Worm (Caenorhabditis elegans) whole organism, L4/young adult: ENCODE measurements around the gene C30G7.4.

Experiments
- W03F9.2 ChIP-seq: fragments of 150-350 bp; optimal IDR thresholded peaks from 2 replicates; lab custom pipeline; 2014; ENCODE audit warnings: missing biosample characterization, missing genetic modification characterization
- dao-5 ChIP-seq: sonication (generic microtip); optimal IDR thresholded peaks from 2 replicates; lab custom pipeline; 2016; ENCODE audit warnings: missing genotype, missing genetic modification characterization, moderate library complexity, missing compliant biosample characterization
- him-1 ChIP-seq: sonication (generic microtip); optimal IDR thresholded peaks from 2 replicates; lab custom pipeline; 2016; ENCODE audit warnings: missing genotype, missing genetic modification reagents, missing genetic modification characterization, missing compliant biosample characterization

DNA sequence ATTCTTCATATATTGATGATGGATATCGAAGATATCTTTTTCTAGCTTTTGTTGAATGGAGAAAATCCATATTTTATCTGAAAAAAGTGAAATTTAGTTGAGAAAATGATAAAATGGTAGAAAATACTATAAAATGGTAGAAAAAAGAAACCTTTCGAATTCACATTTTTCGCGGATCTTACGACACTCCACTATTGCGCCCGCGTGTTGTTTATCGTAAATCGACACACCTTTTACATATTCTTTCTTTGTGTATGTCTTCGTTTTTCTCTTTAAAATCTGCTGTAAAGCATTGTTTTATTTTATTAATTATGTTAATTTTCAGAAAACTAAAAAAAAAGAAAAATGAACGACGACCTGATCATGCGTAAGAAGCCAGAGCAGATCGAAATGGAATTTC lies 43.9 kb upstream of the C30G7.4 start, which contains the start of the genes cdt-2 and T01C3.2:
- no peak for TF ChIP-seq dao-5 (tag; lab: Kevin White, UChicago)
- no peak for TF ChIP-seq him-1 (tag; lab: Kevin White, UChicago)
- no peak for TF ChIP-seq W03F9.2
